Fruit fly (Drosophila melanogaster) Kc167 (cell line): ENCODE data around the gene CG6244.

Experiments
- Myc ChIP-seq: fragments of >200 bp; optimal IDR thresholded peaks from 2 replicates; lab custom pipeline; 2017; ENCODE audit warnings: missing external identifiers
- Sin3A ChIP-seq: fragments of >200 bp; optimal IDR thresholded peaks from 2 replicates; lab custom pipeline; 2018; ENCODE audit warnings: missing external identifiers
- h ChIP-seq: fragments of >200 bp; optimal IDR thresholded peaks from 3 replicates; lab custom pipeline; 2018; ENCODE audit warnings: missing external identifiers

DNA sequence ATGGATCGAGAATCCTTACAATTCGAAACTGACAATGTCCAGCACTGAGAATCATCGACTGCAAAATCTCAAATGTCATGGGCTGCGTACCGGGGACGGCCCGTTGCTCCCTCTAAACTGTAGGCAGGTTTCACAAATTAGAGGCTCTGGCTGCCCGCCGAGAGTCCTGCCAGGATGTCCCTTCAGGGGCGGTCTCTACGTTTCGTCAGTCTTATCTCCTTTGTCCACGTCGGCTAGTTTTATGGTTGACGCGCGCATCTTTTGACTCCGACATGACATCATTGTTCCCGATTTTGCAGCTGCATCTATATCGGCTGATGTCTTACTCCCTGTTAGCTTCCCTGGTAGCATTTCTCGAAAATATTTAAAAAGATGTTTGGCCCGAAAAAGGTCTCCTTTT is 6.0 kb upstream of the CG6244 start:
- TF ChIP-seq h (lab: Kevin White, UChicago) (no peak), Myc (lab: Kevin White, UChicago) (no peak), Sin3A (lab: Kevin White, UChicago) (no peak)
